Fruit fly (Drosophila melanogaster): ENCODE measurements around the gene sw.

dm6 chrX:20269669-20270068 is 33.5 kb upstream of the sw start, which contains the start of gene Inx6:
- TF ChIP-seq rn (GFP tag; IDR thresholded peaks at IDR 0.05) (no peak), EcR (GFP tag; optimal IDR thresholded peaks at IDR 0.05) (no peak), Snoo (tag; optimal IDR thresholded peaks at IDR 0.05) (no peak), Pif1A (GFP tag; optimal IDR thresholded peaks at IDR 0.05) (no peak), fd96Ca (GFP tag; IDR thresholded peaks at IDR 0.05) (no peak), CG14655 (GFP tag; optimal IDR thresholded peaks at IDR 0.05) (no peak), CG13204 (GFP tag; optimal IDR thresholded peaks at IDR 0.05) (no peak), Ets98B (GFP tag; IDR thresholded peaks at IDR 0.05) (no peak), CG4496 (GFP tag; IDR thresholded peaks at IDR 0.05) (no peak), D1 (tag; optimal IDR thresholded peaks at IDR 0.05) (no peak), CG9948 (tag; optimal IDR thresholded peaks at IDR 0.05) (no peak)
